Fruit fly (Drosophila melanogaster): ENCODE results near the gene Mec2.

- no peak for TF ChIP-seq Pif1A (GFP tag; optimal IDR thresholded peaks at IDR 0.05)
- no peak for TF ChIP-seq rn (GFP tag; IDR thresholded peaks at IDR 0.05)
- TF ChIP-seq CG14655 (GFP tag; optimal IDR thresholded peaks at IDR 0.05) = no peak
- no peak for TF ChIP-seq CG32121 (GFP tag; IDR thresholded peaks at IDR 0.05)
Observed at dm6 chrX:19167032-19167568, 20.7 kb upstream of the Mec2 start, which contains the start of gene RhoGAP18B.
